Worm (Caenorhabditis elegans) whole organism, young adult: ENCODE data around the gene clec-148.

Experiments
- B0336.3 ChIP-seq: fragments of 200-800 bp; sonication (Bioruptor generic); IDR thresholded peaks from 2 replicates; pipeline ENCODE4 v1.3.6; 2022; ENCODE audit warnings: missing genetic modification characterization, missing compliant biosample characterization
- D2030.7 ChIP-seq: fragments of 200-800 bp; sonication (Bioruptor generic); IDR thresholded peaks from 2 replicates; pipeline ENCODE4 v1.3.6; 2022; ENCODE audit warnings: missing genetic modification reagents, missing genetic modification characterization, missing compliant biosample characterization
- F33H1.4 ChIP-seq: fragments of 200-800 bp; sonication (Bioruptor generic); IDR thresholded peaks from 2 replicates; pipeline ENCODE4 v1.3.6; 2022; ENCODE audit warnings: missing genetic modification reagents, missing genetic modification characterization, missing compliant biosample characterization
- Y53F4B.3 ChIP-seq: fragments of 200-800 bp; sonication (Bioruptor generic); IDR thresholded peaks from 2 replicates; pipeline ENCODE4 v1.3.6; 2022; ENCODE audit warnings: missing genetic modification reagents, missing genetic modification characterization, missing compliant biosample characterization
- Y56A3A.18 ChIP-seq: fragments of 200-800 bp; sonication (Bioruptor generic); IDR thresholded peaks from 2 replicates; pipeline ENCODE4 v1.3.6; 2022; ENCODE audit warnings: missing genetic modification reagents, missing genetic modification characterization, missing compliant biosample characterization
- athp-1 ChIP-seq: sonication (generic microtip); optimal IDR thresholded peaks from 2 replicates; lab custom pipeline; 2017; ENCODE audit warnings: mild to moderate bottlenecking, missing genetic modification characterization, missing compliant biosample characterization
- attf-3 ChIP-seq: fragments of 200-800 bp; sonication (Bioruptor generic); conservative IDR thresholded peaks from 2 replicates; pipeline ENCODE4 v1.3.6; 2022; ENCODE audit warnings: missing genetic modification reagents, missing genetic modification characterization, missing compliant biosample characterization
- attf-5 ChIP-seq: fragments of 200-800 bp; sonication (Bioruptor generic); optimal IDR thresholded peaks from 2 replicates; lab custom pipeline; 2018; ENCODE audit warnings: mild to moderate bottlenecking, missing genetic modification characterization, missing compliant biosample characterization
- attf-6 ChIP-seq: fragments of 200-800 bp; sonication (Bioruptor generic); IDR thresholded peaks from 2 replicates; pipeline ENCODE4 v1.3.6; 2022; ENCODE audit warnings: missing genetic modification reagents, missing genetic modification characterization, missing compliant biosample characterization
- cebp-1 ChIP-seq, 2 experiments: fragments of 200-800 bp in 1 of 2; sonication (Bioruptor generic) in 1 of 2; sonication (generic microtip) in 1 of 2; IDR thresholded peaks in 1 of 2; optimal IDR thresholded peaks in 1 of 2; 2 replicates each; pipeline versions ENCODE4 v1.3.6 to Lab custom; 2017 to 2022; ENCODE audit warnings: missing compliant biosample characterization in 2 of 2, missing genetic modification characterization in 2 of 2, mild to moderate bottlenecking in 1 of 2, missing genetic modification reagents in 1 of 2, moderate library complexity in 1 of 2
- ceh-27 ChIP-seq: fragments of 200-800 bp; sonication (Bioruptor generic); optimal IDR thresholded peaks from 2 replicates; lab custom pipeline; 2018; ENCODE audit warnings: mild to moderate bottlenecking, missing genetic modification characterization, moderate library complexity, missing compliant biosample characterization
- ceh-40 ChIP-seq: fragments of 200-800 bp; sonication (Bioruptor generic); IDR thresholded peaks from 2 replicates; pipeline ENCODE4 v1.3.6; 2022; ENCODE audit warnings: missing genetic modification characterization, missing compliant biosample characterization
- egl-44 ChIP-seq: fragments of 200-800 bp; sonication (Bioruptor generic); IDR thresholded peaks from 2 replicates; pipeline ENCODE4 v1.3.6; 2022; ENCODE audit warnings: missing genetic modification reagents, missing genetic modification characterization, missing compliant biosample characterization
- him-1 ChIP-seq: sonication (generic microtip); optimal IDR thresholded peaks from 2 replicates; lab custom pipeline; 2016; ENCODE audit warnings: missing genotype, missing genetic modification reagents, missing genetic modification characterization, missing compliant biosample characterization
- hmg-1.2 ChIP-seq: fragments of 200-800 bp; sonication (Bioruptor generic); IDR thresholded peaks from 2 replicates; pipeline ENCODE4 v1.3.6; 2022; ENCODE audit warnings: missing genetic modification reagents, missing genetic modification characterization, missing compliant biosample characterization
- let-526 ChIP-seq: fragments of 200-800 bp; sonication (Bioruptor generic); IDR thresholded peaks from 2 replicates; pipeline ENCODE4 v1.3.6; 2022; ENCODE audit warnings: missing genetic modification reagents, missing genetic modification characterization, missing compliant biosample characterization
- mcd-1 ChIP-seq: fragments of 200-800 bp; sonication (Bioruptor generic); IDR thresholded peaks from 2 replicates; pipeline ENCODE4 v1.3.6; 2022; ENCODE audit warnings: missing genetic modification reagents, missing genetic modification characterization, missing compliant biosample characterization
- nhr-80 ChIP-seq: sonication (generic microtip); optimal IDR thresholded peaks from 2 replicates; lab custom pipeline; 2016; ENCODE audit warnings: missing genetic modification characterization, missing compliant biosample characterization
- nhr-90 ChIP-seq: sonication (generic microtip); optimal IDR thresholded peaks from 2 replicates; lab custom pipeline; 2016; ENCODE audit warnings: missing genotype, mild to moderate bottlenecking, missing genetic modification characterization, missing compliant biosample characterization
- pbrm-1 ChIP-seq: fragments of 200-800 bp; sonication (Bioruptor generic); IDR thresholded peaks from 2 replicates; pipeline ENCODE4 v1.3.6; 2022; ENCODE audit warnings: missing genetic modification reagents, missing genetic modification characterization, missing compliant biosample characterization
- sdz-38 ChIP-seq: sonication (generic microtip); optimal IDR thresholded peaks from 2 replicates; lab custom pipeline; 2016; ENCODE audit warnings: missing genotype, missing genetic modification characterization, missing compliant biosample characterization
- snpc-1.1 ChIP-seq: sonication (generic microtip); optimal IDR thresholded peaks from 2 replicates; lab custom pipeline; 2017; ENCODE audit warnings: missing genetic modification characterization, mild to moderate bottlenecking, missing compliant biosample characterization, antibody characterized with exemption, moderate library complexity, missing genotype, missing genetic modification reagents; ENCODE audit not compliant: insufficient read depth
- snpc-4 ChIP-seq, 5 experiments: fragments of 150-350 bp in 1 of 5; sonication (generic microtip) in 4 of 5; optimal IDR thresholded peaks; 2 replicates each; lab custom pipeline; 2014 to 2018; ENCODE audit warnings: missing genetic modification characterization in 5 of 5, missing biosample characterization in 3 of 5, antibody characterized with exemption in 2 of 5, mild to moderate bottlenecking in 2 of 5, missing compliant biosample characterization in 2 of 5, missing genotype in 2 of 5, moderate library complexity in 2 of 5, missing genetic modification reagents in 1 of 5
- somi-1 ChIP-seq: fragments of 200-800 bp; sonication (Bioruptor generic); optimal IDR thresholded peaks from 2 replicates; lab custom pipeline; 2018; ENCODE audit warnings: mild to moderate bottlenecking, missing genetic modification characterization, missing compliant biosample characterization
- zfh-2 ChIP-seq: fragments of 200-800 bp; sonication (Bioruptor generic); conservative IDR thresholded peaks from 2 replicates; pipeline ENCODE4 v1.3.6; 2022; ENCODE audit warnings: missing genetic modification reagents, missing genetic modification characterization, missing compliant biosample characterization

Gene clec-148

ce11 chrIII:191803-192202 is 16.2 kb upstream of the clec-148 start, which contains the start of gene sec-20:
TSS of gene sec-20 (plus strand) at chrIII:192103.
- TF ChIP-seq sdz-38 (tag; lab: Kevin White, UChicago) (no peak), ceh-40 (GFP tag; lab: Robert Waterston, UW) (no peak), D2030.7 (no peak), ceh-27 (GFP tag; lab: Kevin White, UChicago) (no peak), egl-44 (GFP tag; lab: Robert Waterston, UW) (no peak), mcd-1 (no peak), cebp-1 (GFP tag; IDR thresholded peaks at IDR 0.05; lab: Robert Waterston, UW) (no peak), cebp-1 (tag; optimal IDR thresholded peaks at IDR 0.05; lab: Kevin White, UChicago) (no peak), somi-1 (GFP tag; lab: Kevin White, UChicago) (no peak), hmg-1.2 (no peak), Y53F4B.3 (GFP tag; lab: Robert Waterston, UW) (no peak), F33H1.4 (no peak)

- TF ChIP-seq ceh-40 (GFP tag; lab: Robert Waterston, UW): no peak
- TF ChIP-seq athp-1 (tag; lab: Kevin White, UChicago): peak; percentile 54
- no peak for TF ChIP-seq let-526
- TF ChIP-seq, all 124 proteins: peak for 1
Observed at ce11 chrIII:190686-191085, 15.1 kb upstream of the clec-148 start, which contains the start of gene cox-17. TSS of gene cox-17 (plus strand) at chrIII:190986.

ce11 chrIII:189280-189679 is 13.6 kb upstream of the clec-148 start:
- no peak for TF ChIP-seq cebp-1 (GFP tag; IDR thresholded peaks at IDR 0.05; lab: Robert Waterston, UW)
- TF ChIP-seq cebp-1 (tag; optimal IDR thresholded peaks at IDR 0.05; lab: Kevin White, UChicago): peak; percentile 79
- no peak for TF ChIP-seq nhr-90
- TF ChIP-seq sdz-38 (tag; lab: Kevin White, UChicago): no peak
- TF ChIP-seq, all 124 proteins: peak for 1

- TF ChIP-seq attf-6 (GFP tag; lab: Robert Waterston, UW): no peak
- TF ChIP-seq cebp-1 (GFP tag; IDR thresholded peaks at IDR 0.05; lab: Robert Waterston, UW): no peak
- peak; percentile 14 for TF ChIP-seq cebp-1 (tag; optimal IDR thresholded peaks at IDR 0.05; lab: Kevin White, UChicago)
- peak; percentile 95 for TF ChIP-seq attf-3 (GFP tag; lab: Robert Waterston, UW)
- peak; percentile 25 for TF ChIP-seq nhr-80 (tag; lab: Kevin White, UChicago)
- peak; percentile 70 for TF ChIP-seq attf-5 (GFP tag; lab: Kevin White, UChicago)
Observed at ce11 chrIII:188426-188888, 12.8 kb upstream of the clec-148 start, which contains the start of gene ubc-20. TSS of gene ubc-20 (plus strand) at chrIII:188838.

- TF ChIP-seq him-1 (no peak), zfh-2 (GFP tag; lab: Robert Waterston, UW) (peak; percentile 68)
Observed at ce11 chrIII:187829-188228, 12.2 kb upstream of the clec-148 start, which contains the start of gene mxl-2. TSS of gene mxl-2 (minus strand) at chrIII:188131.

- TF ChIP-seq B0336.3 (0 out of 2 replicates have a peak, but pooled peaks have one; percentile 31), snpc-4 (GFP tag; optimal IDR thresholded peaks at IDR 0.05; lab: Kevin White, UChicago) (peak; percentile 32), snpc-4 (tag; optimal IDR thresholded peaks at IDR 0.05; lab: Kevin White, UChicago) (peak in 2 of 4 experiments; percentile 87 to 90), snpc-1.1 (tag; lab: Kevin White, UChicago) (peak; percentile 75), attf-6 (GFP tag; lab: Robert Waterston, UW) (peak; percentile 53; the same call in 1 of the 2 replicates), hmg-1.2 (peak; percentile 49), pbrm-1 (0 out of 2 replicates have a peak, but pooled peaks have one; percentile 32), D2030.7 (0 out of 2 replicates have a peak, but pooled peaks have one; percentile 13), Y56A3A.18 (0 out of 2 replicates have a peak, but pooled peaks have one; percentile 8)
- TF ChIP-seq, all 124 proteins: peak for 8; not testable (repeated sequence) for 116
Observed at ce11 chrIII:185909-186308, 10.3 kb upstream of the clec-148 start.
